Worm (Caenorhabditis elegans) whole organism, dauer: ENCODE data around the gene pqn-96.

Experiments used
- unc-62 ChIP-seq: sonication (generic microtip); optimal IDR thresholded peaks from 2 replicates; lab custom pipeline; 2017; ENCODE audit warnings: missing biosample characterization, missing genetic modification reagents, missing genetic modification characterization

Gene pqn-96

ce11 chrIII:8403507-8403906, 35.7 kb downstream of the pqn-96 start, which contains the start of gene cutc-1:
Gene cutc-1 (minus strand): TSS chrIII:8403607.
- TF ChIP-seq unc-62 (GFP tag; lab: Kevin White, UChicago), result no peak

ce11 chrIII:8402633-8403032, 36.6 kb downstream of the pqn-96 start:
- no peak for TF ChIP-seq unc-62 (GFP tag; lab: Kevin White, UChicago)

ce11 chrIII:8401887-8402286, 37.3 kb downstream of the pqn-96 start, which contains the start of gene lap-1:
Gene lap-1 (minus strand): TSS chrIII:8401928.
- no peak for TF ChIP-seq unc-62 (GFP tag; lab: Kevin White, UChicago)

ce11 chrIII:8400478-8400877, 38.7 kb downstream of the pqn-96 start:
- no peak for TF ChIP-seq unc-62 (GFP tag; lab: Kevin White, UChicago)

- TF ChIP-seq unc-62 (GFP tag; lab: Kevin White, UChicago), result no peak
These were observed 40.8 kb downstream of the pqn-96 start, which contains the start of gene ZK353.2 for ce11 chrIII:8398411-8398810. Gene ZK353.2 (plus strand): TSS chrIII:8398711.

ce11 chrIII:8395685-8396084, 43.5 kb downstream of the pqn-96 start, which contains the start of gene ZK353.3:
Gene ZK353.3 (plus strand): TSS chrIII:8395985.
- no peak for TF ChIP-seq unc-62 (GFP tag; lab: Kevin White, UChicago)

ce11 chrIII:8394374-8395302, 44.6 kb downstream of the pqn-96 start, which contains the start of gene ZK353.10:
Gene ZK353.10 (minus strand): TSS chrIII:8394424.
- TF ChIP-seq unc-62 (GFP tag; lab: Kevin White, UChicago), result no peak

ce11 chrIII:8392307-8392706, 46.9 kb downstream of the pqn-96 start:
- no peak for TF ChIP-seq unc-62 (GFP tag; lab: Kevin White, UChicago)

- no peak for TF ChIP-seq unc-62 (GFP tag; lab: Kevin White, UChicago)
These were observed 49.7 kb downstream of the pqn-96 start, which contains the start of gene ZK353.4 for ce11 chrIII:8389539-8389938. Gene ZK353.4 (minus strand): TSS chrIII:8389639.
